Worm (Caenorhabditis elegans) whole organism, L3 larva: ENCODE data around the gene F09B12.5.

Experiments
- R02D3.7 ChIP-seq: fragments of 150-350 bp; optimal IDR thresholded peaks from 2 replicates; lab custom pipeline; 2014; ENCODE audit warnings: missing biosample characterization, missing genetic modification characterization
- ZK546.5 ChIP-seq: sonication (generic microtip); optimal IDR thresholded peaks from 2 replicates; lab custom pipeline; 2017; ENCODE audit warnings: missing biosample characterization, missing genetic modification characterization
- ama-1 ChIP-seq: fragments of 150-350 bp; optimal IDR thresholded peaks from 2 replicates; lab custom pipeline; 2018
- ceh-16 ChIP-seq: sonication (generic microtip); optimal IDR thresholded peaks from 2 replicates; lab custom pipeline; 2017; ENCODE audit warnings: missing biosample characterization, missing genetic modification characterization
- ceh-9 ChIP-seq: sonication (generic microtip); optimal IDR thresholded peaks from 2 replicates; lab custom pipeline; 2018; ENCODE audit warnings: missing biosample characterization, missing genetic modification characterization
- daf-12 ChIP-seq: fragments of 150-350 bp; optimal IDR thresholded peaks from 2 replicates; lab custom pipeline; 2014; ENCODE audit warnings: missing biosample characterization, missing genetic modification reagents, missing genetic modification characterization
- egl-27 ChIP-seq: sonication (generic microtip); optimal IDR thresholded peaks from 4 replicates; lab custom pipeline; 2017; ENCODE audit warnings: missing biosample characterization, missing genetic modification reagents, missing genetic modification characterization
- egl-5 ChIP-seq: fragments of 150-350 bp; optimal IDR thresholded peaks from 2 replicates; lab custom pipeline; 2017; ENCODE audit warnings: missing biosample characterization, missing genetic modification reagents, missing genetic modification characterization, inconsistent platforms
- elt-2 ChIP-seq: sonication (generic microtip); optimal IDR thresholded peaks from 2 replicates; lab custom pipeline; 2016; ENCODE audit warnings: missing genetic modification reagents, mild to moderate bottlenecking, missing genetic modification characterization, missing compliant biosample characterization
- elt-3 ChIP-seq, 3 experiments: fragments of 150-350 bp in 1 of 3; sonication (generic microtip) in 2 of 3; optimal IDR thresholded peaks; 2 replicates in 2 of 3; 4 replicates in 1 of 3; lab custom pipeline; 2014 to 2017; ENCODE audit warnings: missing biosample characterization in 3 of 3, missing genetic modification characterization in 3 of 3
- fkh-10 ChIP-seq: sonication (generic microtip); optimal IDR thresholded peaks from 2 replicates; lab custom pipeline; 2017; ENCODE audit warnings: missing biosample characterization, missing genetic modification reagents, missing genetic modification characterization
- fos-1 ChIP-seq: fragments of 150-350 bp; optimal IDR thresholded peaks from 2 replicates; lab custom pipeline; 2014; ENCODE audit warnings: missing biosample characterization, missing genetic modification characterization
- hmg-11 ChIP-seq: sonication (generic microtip); optimal IDR thresholded peaks from 2 replicates; lab custom pipeline; 2016; ENCODE audit warnings: missing genetic modification characterization, missing compliant biosample characterization
- jun-1 ChIP-seq: fragments of 150-350 bp; optimal IDR thresholded peaks from 2 replicates; lab custom pipeline; 2014; ENCODE audit warnings: missing biosample characterization, missing genetic modification reagents, missing genetic modification characterization
- lin-15B ChIP-seq: fragments of 150-350 bp; optimal IDR thresholded peaks from 2 replicates; lab custom pipeline; 2014; ENCODE audit warnings: missing biosample characterization, missing genetic modification characterization
- lin-39 ChIP-seq: fragments of 150-350 bp; optimal IDR thresholded peaks from 2 replicates; lab custom pipeline; 2018; ENCODE audit warnings: missing biosample characterization, missing genetic modification reagents, missing genetic modification characterization
- mdl-1 ChIP-seq: fragments of 150-350 bp; optimal IDR thresholded peaks from 2 replicates; lab custom pipeline; 2014; ENCODE audit warnings: missing biosample characterization, missing genetic modification characterization
- mml-1 ChIP-seq: fragments of 150-350 bp; sonication (generic microtip); optimal IDR thresholded peaks from 3 replicates; lab custom pipeline; 2014; ENCODE audit warnings: missing biosample characterization, missing genetic modification characterization
- nfya-1 ChIP-seq: sonication (generic microtip); optimal IDR thresholded peaks from 2 replicates; lab custom pipeline; 2017; ENCODE audit warnings: missing genetic modification characterization, mild to moderate bottlenecking, missing compliant biosample characterization, antibody characterized with exemption, moderate library complexity; ENCODE audit not compliant: insufficient read depth
- nhr-12 ChIP-seq: fragments of 150-350 bp; optimal IDR thresholded peaks from 2 replicates; lab custom pipeline; 2014; ENCODE audit warnings: missing biosample characterization, missing genetic modification characterization
- nhr-23 ChIP-seq: fragments of 150-350 bp; optimal IDR thresholded peaks from 2 replicates; lab custom pipeline; 2014; ENCODE audit warnings: missing biosample characterization, missing genetic modification reagents, missing genetic modification characterization
- nhr-237 ChIP-seq: fragments of 150-350 bp; optimal IDR thresholded peaks from 2 replicates; lab custom pipeline; 2014; ENCODE audit warnings: missing biosample characterization, missing genetic modification characterization
- nhr-67 ChIP-seq: fragments of 150-350 bp; optimal IDR thresholded peaks from 2 replicates; lab custom pipeline; 2014; ENCODE audit warnings: missing biosample characterization, missing genetic modification characterization
- nhr-76 ChIP-seq: fragments of 150-350 bp; sonication (generic microtip); optimal IDR thresholded peaks from 5 replicates; lab custom pipeline; 2014; ENCODE audit warnings: missing biosample characterization, missing genetic modification characterization
- nhr-77 ChIP-seq: fragments of 150-350 bp; optimal IDR thresholded peaks from 2 replicates; lab custom pipeline; 2014; ENCODE audit warnings: missing biosample characterization, missing genetic modification characterization
- pha-4 ChIP-seq: fragments of 150-350 bp; optimal IDR thresholded peaks from 2 replicates; lab custom pipeline; 2014; ENCODE audit warnings: missing biosample characterization, missing genetic modification reagents, missing genetic modification characterization
- pqm-1 ChIP-seq: fragments of 150-350 bp; optimal IDR thresholded peaks from 2 replicates; lab custom pipeline; 2017; ENCODE audit warnings: missing biosample characterization, missing genetic modification characterization, inconsistent platforms
- sea-2 ChIP-seq: fragments of 150-350 bp; sonication (generic microtip); optimal IDR thresholded peaks from 4 replicates; lab custom pipeline; 2014; ENCODE audit warnings: missing biosample characterization, missing genetic modification reagents, missing genetic modification characterization
- skn-1 ChIP-seq: fragments of 150-350 bp; optimal IDR thresholded peaks from 2 replicates; lab custom pipeline; 2014; ENCODE audit warnings: missing biosample characterization, missing genetic modification characterization
- snpc-4 ChIP-seq: fragments of 150-350 bp; optimal IDR thresholded peaks from 2 replicates; lab custom pipeline; 2014; ENCODE audit warnings: missing biosample characterization, missing genetic modification characterization
- unc-62 ChIP-seq: fragments of 150-350 bp; sonication (generic microtip); optimal IDR thresholded peaks from 4 replicates; lab custom pipeline; 2014; ENCODE audit warnings: missing biosample characterization, missing genetic modification reagents, missing genetic modification characterization
- ztf-11 ChIP-seq: fragments of 150-350 bp; optimal IDR thresholded peaks from 2 replicates; lab custom pipeline; 2014; ENCODE audit warnings: missing biosample characterization, missing genetic modification characterization
- ztf-4 ChIP-seq: fragments of 150-350 bp; optimal IDR thresholded peaks from 2 replicates; lab custom pipeline; 2014; ENCODE audit warnings: missing biosample characterization, missing genetic modification characterization

Gene F09B12.5

ce11 chrX:15083795-15084194 lies 700 bp upstream of the F09B12.5 start, which contains the start of gene H40L08.1:
Gene H40L08.1 (minus strand): TSS chrX:15084086.
- TF ChIP-seq fkh-10 (GFP tag; lab: Kevin White, UChicago): no peak
- peak; percentile 32 for TF ChIP-seq nfya-1 (tag; lab: Kevin White, UChicago)
- TF ChIP-seq elt-2 (tag; lab: Kevin White, UChicago): peak; percentile 15
- peak; percentile 63 for TF ChIP-seq hmg-11 (tag; lab: Kevin White, UChicago)
- TF ChIP-seq snpc-4 (tag; lab: Kevin White, UChicago): peak; percentile 42

- peak; percentile 50 for TF ChIP-seq elt-2 (tag; lab: Kevin White, UChicago)
- TF ChIP-seq ZK546.5 (tag; lab: Kevin White, UChicago): no peak
- TF ChIP-seq, all 47 proteins: peak for 1
These were observed 3.3 kb downstream of the F09B12.5 start for ce11 chrX:15087752-15088151.

- no peak for TF ChIP-seq R02D3.7 (tag; lab: Kevin White, UChicago)
- TF ChIP-seq mdl-1: no peak
- TF ChIP-seq lin-39 (tag; lab: Kevin White, UChicago): no peak
- TF ChIP-seq elt-2 (tag; lab: Kevin White, UChicago): peak; percentile 77
These were observed 4.6 kb downstream of the F09B12.5 start, which contains the start of gene flr-4 for ce11 chrX:15089123-15089522. Gene flr-4 (plus strand): TSS chrX:15089397.

DNA sequence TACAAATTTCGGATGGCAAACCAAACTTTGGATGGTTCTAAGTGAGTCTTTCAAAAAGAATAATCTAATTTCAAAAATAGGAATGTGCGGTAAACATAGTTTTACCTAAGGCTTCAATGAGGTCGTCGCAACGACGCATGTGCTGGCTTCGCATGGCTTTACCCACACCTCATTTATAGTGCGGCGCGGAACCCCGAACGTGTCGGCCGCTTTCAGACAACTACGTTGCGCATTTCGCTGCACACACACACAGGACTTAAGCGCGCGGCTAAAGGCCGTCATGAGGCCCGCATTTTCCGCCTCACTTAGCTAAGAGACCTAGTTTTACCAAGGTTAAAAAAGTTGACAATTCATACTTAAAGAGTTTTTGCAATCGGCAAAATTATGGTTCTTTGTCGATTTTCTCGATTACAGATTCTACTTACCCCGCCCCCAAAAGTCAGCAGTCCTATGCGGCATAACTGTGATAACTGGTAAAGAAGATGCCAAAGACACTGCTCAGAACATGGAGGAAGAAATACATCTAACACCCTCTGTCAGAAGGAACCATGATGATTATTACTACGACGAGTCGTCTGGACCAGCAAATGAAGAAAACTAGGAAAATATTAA lies 8.4 kb downstream of the F09B12.5 start:
- TF ChIP-seq R02D3.7 (tag; lab: Kevin White, UChicago) (no peak), snpc-4 (tag; lab: Kevin White, UChicago) (peak; percentile 45)
- TF ChIP-seq, all 47 proteins: peak for 1

ce11 chrX:15094973-15095372 lies 10.5 kb downstream of the F09B12.5 start, which contains the start of gene F09B12.7:
Gene F09B12.7 (minus strand): TSS chrX:15095073.
- TF ChIP-seq pha-4 (peak; percentile 59), fos-1 (tag; lab: Kevin White, UChicago) (no peak)

DNA sequence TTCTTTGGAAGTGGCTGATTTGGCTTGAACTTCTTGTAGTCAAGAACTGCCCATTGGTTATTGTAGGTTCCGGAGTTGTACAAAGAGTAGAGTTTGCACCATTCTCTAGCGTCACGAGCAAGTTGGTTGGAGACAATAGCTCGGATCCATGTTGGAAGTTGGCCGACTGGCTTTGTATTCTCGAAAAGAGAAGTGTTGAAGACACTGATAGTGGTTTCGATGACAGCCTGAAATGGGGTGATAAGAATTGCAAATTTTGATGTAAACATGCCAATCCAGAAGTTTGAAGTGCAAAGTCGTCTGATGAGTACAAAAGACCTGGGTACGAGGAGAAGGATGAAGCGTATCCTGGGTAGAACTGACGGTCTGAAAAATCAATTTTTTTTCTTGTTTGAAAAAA lies 11.8 kb downstream of the F09B12.5 start:
- TF ChIP-seq jun-1 (tag; lab: Kevin White, UChicago) (no peak), elt-2 (tag; lab: Kevin White, UChicago) (peak; percentile 62), ceh-16 (tag; lab: Kevin White, UChicago) (no peak)

DNA sequence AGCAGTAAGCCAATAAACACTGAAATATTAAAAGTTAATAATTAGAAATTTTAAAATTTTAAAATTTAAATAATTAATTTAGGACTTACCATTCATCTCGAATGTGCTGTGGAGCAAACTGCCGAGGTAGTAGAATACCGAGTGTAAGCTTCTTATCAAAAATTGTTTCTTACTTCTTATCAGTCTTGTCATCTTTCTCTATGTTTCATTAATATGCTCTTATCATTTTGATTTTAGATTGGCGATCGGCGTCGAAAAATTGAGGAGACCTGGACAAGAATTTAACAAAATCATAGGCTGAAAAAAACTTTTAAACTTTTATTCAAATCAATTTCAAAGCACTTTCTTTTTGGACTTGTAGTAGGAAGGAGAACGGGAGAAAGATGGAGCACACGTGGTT lies 13.3 kb downstream of the F09B12.5 start, which contains the start of gene F09B12.3:
TSS of gene F09B12.3 (minus strand) at position 192 of the 400 bp plus-strand sequence.
- no peak for TF ChIP-seq ama-1 (lab: Kevin White, UChicago)
- peak; percentile 84 for TF ChIP-seq elt-2 (tag; lab: Kevin White, UChicago)
- TF ChIP-seq fkh-10 (GFP tag; lab: Kevin White, UChicago): no peak
- TF ChIP-seq pha-4: peak; percentile 43
- peak; percentile 82 for TF ChIP-seq pqm-1 (tag; lab: Kevin White, UChicago)
- no peak for TF ChIP-seq mml-1

DNA sequence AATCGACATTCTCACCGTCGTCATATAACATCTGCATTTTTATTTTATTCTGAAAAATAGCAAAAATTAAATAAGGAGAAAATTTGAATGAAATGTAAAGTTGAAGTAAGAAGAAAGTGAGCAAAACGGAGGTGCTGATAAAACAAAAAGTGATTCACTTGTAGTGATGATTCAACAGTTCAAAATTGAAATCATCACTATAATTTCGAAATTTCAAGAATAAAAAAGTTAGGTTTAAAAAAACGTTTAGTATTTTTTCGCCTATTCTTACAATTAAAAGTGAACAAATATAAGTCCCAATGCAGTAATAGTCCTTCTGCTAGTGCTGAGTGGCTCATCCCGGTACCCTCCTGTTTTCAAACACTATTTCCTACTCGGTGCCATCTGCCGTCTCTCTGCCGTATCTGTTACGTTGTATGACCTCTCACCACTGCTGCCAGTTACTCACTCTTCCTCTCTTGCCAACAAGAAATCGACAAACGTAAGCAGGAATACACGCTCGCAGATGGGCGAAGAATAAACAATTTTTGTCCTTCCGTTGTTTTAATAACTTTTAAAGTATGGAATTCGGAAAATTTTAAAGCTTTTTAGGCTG lies 16.0 kb downstream of the F09B12.5 start, which contains the start of gene dhhc-1:
TSS of gene dhhc-1 (minus strand) at position 51 of the 595 bp plus-strand sequence.
- TF ChIP-seq nhr-237 (tag; lab: Kevin White, UChicago) (no peak), nhr-12 (tag; lab: Kevin White, UChicago) (no peak), pha-4 (peak; percentile 71), ceh-9 (tag; lab: Kevin White, UChicago) (no peak), R02D3.7 (tag; lab: Kevin White, UChicago) (no peak), nhr-23 (tag; lab: Kevin White, UChicago) (no peak), nhr-76 (no peak), jun-1 (tag; lab: Kevin White, UChicago) (peak; percentile 68), elt-3 (tag; optimal IDR thresholded peaks at IDR 0.05; lab: Kevin White, UChicago) (no peak), ama-1 (lab: Kevin White, UChicago) (no peak), ztf-4 (tag; lab: Kevin White, UChicago) (no peak), skn-1 (tag; lab: Kevin White, UChicago) (no peak), snpc-4 (tag; lab: Kevin White, UChicago) (peak; percentile 34), lin-15B (tag; lab: Kevin White, UChicago) (no peak), sea-2 (no peak), lin-39 (tag; lab: Kevin White, UChicago) (peak; percentile 51), mml-1 (no peak), daf-12 (tag; lab: Kevin White, UChicago) (no peak), ztf-11 (no peak), ZK546.5 (tag; lab: Kevin White, UChicago) (no peak), egl-5 (tag; lab: Kevin White, UChicago) (peak; percentile 44), nhr-67 (tag; lab: Kevin White, UChicago) (no peak), egl-27 (tag; lab: Kevin White, UChicago) (no peak), hmg-11 (tag; lab: Kevin White, UChicago) (peak; percentile 87), nhr-77 (no peak), elt-2 (tag; lab: Kevin White, UChicago) (peak; percentile 48), nfya-1 (tag; lab: Kevin White, UChicago) (peak; percentile 68), unc-62 (no peak)
